Worm (Caenorhabditis elegans): ENCODE results near the gene ZK637.12.

Gene ZK637.12

ce11 chrIII:8956146-8956646 is 32.2 kb downstream of the ZK637.12 start, which contains the start of the genes ZK643.5 and ZK643.2 (continued):
- TF ChIP-seq somi-1 (GFP tag; optimal IDR thresholded peaks at IDR 0.05) (no peak), athp-1 (tag; optimal IDR thresholded peaks at IDR 0.05) (peak; percentile 74), lsl-1 (GFP tag; optimal IDR thresholded peaks at IDR 0.05) (peak; percentile 74), F57A8.1 (GFP tag; optimal IDR thresholded peaks at IDR 0.05) (no peak), dpl-1 (GFP tag; optimal IDR thresholded peaks at IDR 0.05) (peak; percentile 63), snpc-1.3 (tag; optimal IDR thresholded peaks at IDR 0.05; ENCODE audit: insufficient read depth) (peak; percentile 71), ceh-79 (tag; optimal IDR thresholded peaks at IDR 0.05) (no peak), Y53G8AR.9 (GFP tag; conservative IDR thresholded peaks at IDR 0.05) (no peak), efl-1 (GFP tag; optimal IDR thresholded peaks at IDR 0.05) (peak; percentile 82), K11D2.4 (GFP tag; IDR thresholded peaks at IDR 0.05) (no peak), F39B2.1 (GFP tag; IDR thresholded peaks at IDR 0.05) (no peak), dox-1 (GFP tag; IDR thresholded peaks at IDR 0.05) (no peak), sptf-2 (GFP tag; optimal IDR thresholded peaks at IDR 0.05) (no peak)

ce11 chrIII:8960664-8961063 is 36.6 kb downstream of the ZK637.12 start, which contains the start of gene ZK643.6:
Gene ZK643.6 (minus strand): TSS chrIII:8960764.
- TF ChIP-seq F49E8.2 (tag; optimal IDR thresholded peaks at IDR 0.05; ENCODE audit: insufficient read depth) (no peak), die-1 (tag; optimal IDR thresholded peaks at IDR 0.05) (no peak), ztf-18 (tag; optimal IDR thresholded peaks at IDR 0.05) (no peak), snpc-4 (GFP tag; optimal IDR thresholded peaks at IDR 0.05) (no peak), snpc-4 (tag; optimal IDR thresholded peaks at IDR 0.05) (no peak), lag-1 (GFP tag; IDR thresholded peaks at IDR 0.05) (no peak), ceh-58 (GFP tag; IDR thresholded peaks at IDR 0.05) (no peak), zim-3 (tag; optimal IDR thresholded peaks at IDR 0.05) (no peak), egl-44 (GFP tag; IDR thresholded peaks at IDR 0.05) (no peak), repo-1 (tag; optimal IDR thresholded peaks at IDR 0.05) (no peak), Y56A3A.18 (GFP tag; IDR thresholded peaks at IDR 0.05) (no peak), attf-5 (GFP tag; optimal IDR thresholded peaks at IDR 0.05) (no peak), F10E7.11 (tag; optimal IDR thresholded peaks at IDR 0.05) (no peak), D2030.7 (GFP tag; IDR thresholded peaks at IDR 0.05) (no peak), let-607 (tag; optimal IDR thresholded peaks at IDR 0.05) (no peak), hlh-26 (GFP tag; conservative IDR thresholded peaks at IDR 0.05) (no peak), rec-8 (tag; optimal IDR thresholded peaks at IDR 0.05) (no peak), F57A8.1 (GFP tag; optimal IDR thresholded peaks at IDR 0.05) (no peak)

ce11 chrIII:8961993-8962392 is 38.0 kb downstream of the ZK637.12 start, which contains the start of gene grl-25:
Gene grl-25 (plus strand): TSS chrIII:8962293.
- TF ChIP-seq dpff-1 (tag; optimal IDR thresholded peaks at IDR 0.05) (no peak), him-1 (tag; optimal IDR thresholded peaks at IDR 0.05) (no peak), zim-3 (tag; optimal IDR thresholded peaks at IDR 0.05) (no peak), D2030.7 (GFP tag; IDR thresholded peaks at IDR 0.05) (no peak), hmg-1.2 (GFP tag; IDR thresholded peaks at IDR 0.05) (no peak), ztf-3 (GFP tag; optimal IDR thresholded peaks at IDR 0.05) (no peak), ama-1 (optimal IDR thresholded peaks at IDR 0.05) (no peak), ama-1 (GFP tag; optimal IDR thresholded peaks at IDR 0.05) (no peak), F22D6.2 (tag; optimal IDR thresholded peaks at IDR 0.05) (no peak), let-526 (GFP tag; IDR thresholded peaks at IDR 0.05) (no peak), aptf-3 (GFP tag; IDR thresholded peaks at IDR 0.05) (no peak), chd-7 (tag; optimal IDR thresholded peaks at IDR 0.05) (no peak), tlf-1 (GFP tag; optimal IDR thresholded peaks at IDR 0.05) (no peak), athp-1 (tag; optimal IDR thresholded peaks at IDR 0.05) (no peak)
